Worm (Caenorhabditis elegans): ENCODE results near the gene F14D7.1.

DNA sequence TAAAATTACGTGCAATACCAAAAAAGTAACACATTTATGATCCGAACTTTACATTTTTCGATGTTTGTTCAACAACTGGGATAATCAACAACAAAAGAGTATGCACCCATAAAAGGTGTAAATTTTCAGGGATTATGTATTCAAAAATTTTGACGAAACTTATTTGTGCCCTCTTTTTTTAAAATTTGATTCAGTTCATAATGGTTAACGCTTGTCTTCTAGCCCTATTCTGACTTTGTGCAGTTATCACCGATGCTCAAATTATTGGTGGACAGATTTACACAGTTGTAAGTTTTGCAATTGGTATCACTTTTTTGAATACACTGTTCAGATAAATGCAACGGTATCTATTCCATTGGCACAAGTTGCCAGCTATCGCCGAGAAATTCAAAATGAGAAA is 40.6 kb downstream of the F14D7.1 start, which contains the start of gene K02E11.6:
- TF ChIP-seq fos-1 (tag; optimal IDR thresholded peaks at IDR 0.05) (no peak), nhr-12 (tag; optimal IDR thresholded peaks at IDR 0.05) (no peak), nhr-237 (tag; optimal IDR thresholded peaks at IDR 0.05) (no peak), ama-1 (optimal IDR thresholded peaks at IDR 0.05) (no peak), nhr-25 (tag; optimal IDR thresholded peaks at IDR 0.05) (no peak), ceh-82 (tag; optimal IDR thresholded peaks at IDR 0.05) (no peak), egl-27 (tag; optimal IDR thresholded peaks at IDR 0.05) (no peak)
